Worm (Caenorhabditis elegans): Measurements from ENCODE around the gene F11G11.14.

DNA sequence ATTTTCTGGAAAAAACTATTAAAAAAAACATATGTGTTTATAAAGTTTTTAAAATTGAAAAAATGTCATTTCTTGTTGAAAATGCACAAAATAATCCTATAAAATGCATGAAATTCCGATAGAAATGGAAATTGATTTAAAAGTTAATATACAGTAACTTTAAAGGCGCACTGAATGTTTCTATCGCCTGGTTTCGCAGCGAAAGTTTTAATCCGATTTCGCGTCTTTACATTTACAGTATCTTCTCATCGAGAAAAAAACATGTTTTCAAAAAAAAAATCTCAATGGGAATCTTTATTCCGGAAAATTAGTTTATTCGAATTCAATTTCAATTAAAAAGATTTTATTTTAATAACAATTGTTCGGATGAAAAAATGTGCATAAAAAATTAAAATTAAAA, 50.7 kb downstream of the F11G11.14 start, which contains the start of gene R05F9.11:
- TF ChIP-seq ama-1 (optimal IDR thresholded peaks at IDR 0.05) (no peak), ceh-36 (tag; optimal IDR thresholded peaks at IDR 0.05) (no peak), hnd-1 (tag; optimal IDR thresholded peaks at IDR 0.05) (no peak), B0310.2 (tag; optimal IDR thresholded peaks at IDR 0.05) (no peak), flt-1 (GFP tag; IDR thresholded peaks at IDR 0.05) (no peak), hmg-4 (GFP tag; optimal IDR thresholded peaks at IDR 0.05) (no peak), tbx-11 (GFP tag; IDR thresholded peaks at IDR 0.05) (no peak)
